Worm (Caenorhabditis elegans) whole organism, young adult: ENCODE data around the gene hil-3.

Experiments used
- B0336.3 ChIP-seq: fragments of 200-800 bp; sonication (Bioruptor generic); IDR thresholded peaks from 2 replicates; pipeline ENCODE4 v1.3.6; 2022; ENCODE audit warnings: missing genetic modification characterization, missing compliant biosample characterization
- C17E4.6 ChIP-seq: fragments of 200-800 bp; sonication (Bioruptor generic); IDR thresholded peaks from 2 replicates; pipeline ENCODE4 v1.3.6; 2022; ENCODE audit warnings: missing genetic modification reagents, missing genetic modification characterization, missing compliant biosample characterization
- F10E7.11 ChIP-seq: sonication (generic microtip); optimal IDR thresholded peaks from 2 replicates; lab custom pipeline; 2017; ENCODE audit warnings: mild to moderate bottlenecking, missing genetic modification characterization, moderate library complexity, missing compliant biosample characterization
- F37B4.10 ChIP-seq: fragments of 200-800 bp; sonication (Bioruptor generic); IDR thresholded peaks from 2 replicates; pipeline ENCODE4 v1.3.6; 2022; ENCODE audit warnings: missing genetic modification characterization, missing compliant biosample characterization
- F55B11.4 ChIP-seq: sonication (generic microtip); optimal IDR thresholded peaks from 2 replicates; lab custom pipeline; 2016; ENCODE audit warnings: missing compliant biosample characterization, missing genetic modification characterization, borderline replicate concordance; ENCODE audit not compliant: insufficient read depth
- K12H6.12 ChIP-seq: fragments of 200-800 bp; sonication (Bioruptor generic); optimal IDR thresholded peaks from 2 replicates; lab custom pipeline; 2018; ENCODE audit warnings: mild to moderate bottlenecking, missing genetic modification characterization, missing compliant biosample characterization
- T07F8.4 ChIP-seq: sonication (generic microtip); optimal IDR thresholded peaks from 2 replicates; lab custom pipeline; 2016; ENCODE audit warnings: mild to moderate bottlenecking, missing genetic modification characterization, moderate library complexity, missing compliant biosample characterization
- Y53G8AR.9 ChIP-seq: fragments of 200-800 bp; sonication (Bioruptor generic); conservative IDR thresholded peaks from 2 replicates; pipeline ENCODE4 v1.3.6; 2022; ENCODE audit warnings: missing genetic modification reagents, missing genetic modification characterization, missing compliant biosample characterization
- Y95B8A.8 ChIP-seq: fragments of 200-800 bp; sonication (Bioruptor generic); IDR thresholded peaks from 2 replicates; pipeline ENCODE4 v1.3.6; 2022; ENCODE audit warnings: missing genetic modification reagents, missing genetic modification characterization, missing compliant biosample characterization
- aptf-2 ChIP-seq: fragments of 200-800 bp; sonication (Bioruptor generic); conservative IDR thresholded peaks from 2 replicates; pipeline ENCODE4 v1.3.6; 2022; ENCODE audit warnings: missing genetic modification reagents, missing genetic modification characterization, missing compliant biosample characterization
- ccch-3 ChIP-seq: fragments of 200-800 bp; sonication (Bioruptor generic); optimal IDR thresholded peaks from 2 replicates; lab custom pipeline; 2018; ENCODE audit warnings: mild to moderate bottlenecking, missing genetic modification characterization, missing compliant biosample characterization
- cebp-1 ChIP-seq, 2 experiments: fragments of 200-800 bp in 1 of 2; sonication (Bioruptor generic) in 1 of 2; sonication (generic microtip) in 1 of 2; IDR thresholded peaks in 1 of 2; optimal IDR thresholded peaks in 1 of 2; 2 replicates each; pipeline versions ENCODE4 v1.3.6 to Lab custom; 2017 to 2022; ENCODE audit warnings: missing compliant biosample characterization in 2 of 2, missing genetic modification characterization in 2 of 2, mild to moderate bottlenecking in 1 of 2, missing genetic modification reagents in 1 of 2, moderate library complexity in 1 of 2
- cebp-2 ChIP-seq: fragments of 200-800 bp; sonication (Bioruptor generic); IDR thresholded peaks from 2 replicates; pipeline ENCODE4 v1.3.6; 2022; ENCODE audit warnings: missing genetic modification characterization, missing compliant biosample characterization
- ceh-100 ChIP-seq: fragments of 200-800 bp; sonication (Bioruptor generic); IDR thresholded peaks from 2 replicates; pipeline ENCODE4 v1.3.6; 2022; ENCODE audit warnings: missing genetic modification reagents, missing genetic modification characterization, missing compliant biosample characterization
- ceh-27 ChIP-seq: fragments of 200-800 bp; sonication (Bioruptor generic); optimal IDR thresholded peaks from 2 replicates; lab custom pipeline; 2018; ENCODE audit warnings: mild to moderate bottlenecking, missing genetic modification characterization, moderate library complexity, missing compliant biosample characterization
- ceh-40 ChIP-seq: fragments of 200-800 bp; sonication (Bioruptor generic); IDR thresholded peaks from 2 replicates; pipeline ENCODE4 v1.3.6; 2022; ENCODE audit warnings: missing genetic modification characterization, missing compliant biosample characterization
- ceh-58 ChIP-seq: fragments of 200-800 bp; sonication (Bioruptor generic); IDR thresholded peaks from 2 replicates; pipeline ENCODE4 v1.3.6; 2022; ENCODE audit warnings: missing genetic modification characterization, missing compliant biosample characterization
- egl-44 ChIP-seq: fragments of 200-800 bp; sonication (Bioruptor generic); IDR thresholded peaks from 2 replicates; pipeline ENCODE4 v1.3.6; 2022; ENCODE audit warnings: missing genetic modification reagents, missing genetic modification characterization, missing compliant biosample characterization
- egrh-3 ChIP-seq: fragments of 200-800 bp; sonication (Bioruptor generic); IDR thresholded peaks from 2 replicates; pipeline ENCODE4 v1.3.6; 2022; ENCODE audit warnings: missing genetic modification reagents, missing genetic modification characterization, missing compliant biosample characterization
- ets-4 ChIP-seq: fragments of 200-800 bp; sonication (Bioruptor generic); optimal IDR thresholded peaks from 2 replicates; lab custom pipeline; 2018; ENCODE audit warnings: mild to moderate bottlenecking, missing genetic modification characterization, missing compliant biosample characterization
- hmg-1.2 ChIP-seq: fragments of 200-800 bp; sonication (Bioruptor generic); IDR thresholded peaks from 2 replicates; pipeline ENCODE4 v1.3.6; 2022; ENCODE audit warnings: missing genetic modification reagents, missing genetic modification characterization, missing compliant biosample characterization
- hmg-20 ChIP-seq: fragments of 200-800 bp; sonication (Bioruptor generic); IDR thresholded peaks from 2 replicates; pipeline ENCODE4 v1.3.6; 2022; ENCODE audit warnings: missing genetic modification reagents, missing genetic modification characterization, missing compliant biosample characterization
- lir-1 ChIP-seq: fragments of 200-800 bp; sonication (Bioruptor generic); conservative IDR thresholded peaks from 2 replicates; pipeline ENCODE4 v1.3.6; 2022; ENCODE audit warnings: missing genetic modification reagents, missing genetic modification characterization, missing compliant biosample characterization
- mel-28 ChIP-seq: sonication (generic microtip); optimal IDR thresholded peaks from 2 replicates; lab custom pipeline; 2016; ENCODE audit warnings: borderline replicate concordance, mild to moderate bottlenecking, missing genetic modification characterization, missing compliant biosample characterization
- mes-4 ChIP-seq: sonication (generic microtip); optimal IDR thresholded peaks from 2 replicates; lab custom pipeline; 2016; ENCODE audit warnings: missing genotype, missing genetic modification characterization, missing compliant biosample characterization
- nhr-27 ChIP-seq: fragments of 200-800 bp; sonication (Bioruptor generic); optimal IDR thresholded peaks from 2 replicates; lab custom pipeline; 2018; ENCODE audit warnings: mild to moderate bottlenecking, missing genetic modification characterization, moderate library complexity, missing compliant biosample characterization
- nhr-90 ChIP-seq: sonication (generic microtip); optimal IDR thresholded peaks from 2 replicates; lab custom pipeline; 2016; ENCODE audit warnings: missing genotype, mild to moderate bottlenecking, missing genetic modification characterization, missing compliant biosample characterization
- pbrm-1 ChIP-seq: fragments of 200-800 bp; sonication (Bioruptor generic); IDR thresholded peaks from 2 replicates; pipeline ENCODE4 v1.3.6; 2022; ENCODE audit warnings: missing genetic modification reagents, missing genetic modification characterization, missing compliant biosample characterization
- rcor-1 ChIP-seq: fragments of 200-800 bp; sonication (Bioruptor generic); IDR thresholded peaks from 2 replicates; pipeline ENCODE4 v1.3.6; 2022; ENCODE audit warnings: missing genetic modification reagents, missing genetic modification characterization, missing compliant biosample characterization
- sdz-38 ChIP-seq: sonication (generic microtip); optimal IDR thresholded peaks from 2 replicates; lab custom pipeline; 2016; ENCODE audit warnings: missing genotype, missing genetic modification characterization, missing compliant biosample characterization
- snpc-1.1 ChIP-seq: sonication (generic microtip); optimal IDR thresholded peaks from 2 replicates; lab custom pipeline; 2017; ENCODE audit warnings: missing genetic modification characterization, mild to moderate bottlenecking, missing compliant biosample characterization, antibody characterized with exemption, moderate library complexity, missing genotype, missing genetic modification reagents; ENCODE audit not compliant: insufficient read depth
- snpc-4 ChIP-seq, 5 experiments: fragments of 150-350 bp in 1 of 5; sonication (generic microtip) in 4 of 5; optimal IDR thresholded peaks; 2 replicates each; lab custom pipeline; 2014 to 2018; ENCODE audit warnings: missing genetic modification characterization in 5 of 5, missing biosample characterization in 3 of 5, antibody characterized with exemption in 2 of 5, mild to moderate bottlenecking in 2 of 5, missing compliant biosample characterization in 2 of 5, missing genotype in 2 of 5, moderate library complexity in 2 of 5, missing genetic modification reagents in 1 of 5
- somi-1 ChIP-seq: fragments of 200-800 bp; sonication (Bioruptor generic); optimal IDR thresholded peaks from 2 replicates; lab custom pipeline; 2018; ENCODE audit warnings: mild to moderate bottlenecking, missing genetic modification characterization, missing compliant biosample characterization
- sptf-2 ChIP-seq: fragments of 200-800 bp; sonication (Bioruptor generic); optimal IDR thresholded peaks from 2 replicates; lab custom pipeline; 2018; ENCODE audit warnings: mild to moderate bottlenecking, missing genetic modification characterization, missing compliant biosample characterization
- tlf-1 ChIP-seq: fragments of 200-800 bp; sonication (Bioruptor generic); optimal IDR thresholded peaks from 2 replicates; lab custom pipeline; 2018; ENCODE audit warnings: mild to moderate bottlenecking, missing genetic modification characterization, missing compliant biosample characterization
- zfh-2 ChIP-seq: fragments of 200-800 bp; sonication (Bioruptor generic); conservative IDR thresholded peaks from 2 replicates; pipeline ENCODE4 v1.3.6; 2022; ENCODE audit warnings: missing genetic modification reagents, missing genetic modification characterization, missing compliant biosample characterization
- ztf-3 ChIP-seq: fragments of 200-800 bp; sonication (Bioruptor generic); optimal IDR thresholded peaks from 2 replicates; lab custom pipeline; 2018; ENCODE audit warnings: mild to moderate bottlenecking, missing genetic modification characterization, missing compliant biosample characterization

hil-3 gene

ce11 chrX:8201210-8201609 is 42.2 kb downstream of the hil-3 start:
- TF ChIP-seq rcor-1 (no peak), tlf-1 (GFP tag; lab: Kevin White, UChicago) (no peak), ceh-100 (GFP tag; lab: Robert Waterston, UW) (no peak), ceh-27 (peak; percentile 23)
- TF ChIP-seq, all 124 proteins: peak for 1

ce11 chrX:8203684-8204083 is 44.7 kb downstream of the hil-3 start, which contains the start of gene C17H11.6:
C17H11.6 (minus strand) TSS chrX:8203784.
- TF ChIP-seq somi-1 (GFP tag; lab: Kevin White, UChicago) (no peak), K12H6.12 (no peak), ceh-40 (no peak), ets-4 (GFP tag; lab: Kevin White, UChicago) (no peak), C17E4.6 (GFP tag; lab: Robert Waterston, UW) (no peak), ceh-100 (GFP tag; lab: Robert Waterston, UW) (no peak), lir-1 (GFP tag; lab: Robert Waterston, UW) (no peak), ztf-3 (GFP tag; lab: Kevin White, UChicago) (no peak), Y95B8A.8 (GFP tag; lab: Robert Waterston, UW) (no peak), pbrm-1 (GFP tag; lab: Robert Waterston, UW) (no peak), cebp-1 (GFP tag; IDR thresholded peaks at IDR 0.05; lab: Robert Waterston, UW) (no peak), cebp-1 (tag; optimal IDR thresholded peaks at IDR 0.05; lab: Kevin White, UChicago) (no peak), sdz-38 (tag; lab: Kevin White, UChicago) (no peak), snpc-4 (GFP tag; optimal IDR thresholded peaks at IDR 0.05; lab: Kevin White, UChicago) (no peak), snpc-4 (tag; optimal IDR thresholded peaks at IDR 0.05; lab: Kevin White, UChicago) (no peak), cebp-2 (GFP tag; lab: Robert Waterston, UW) (no peak), sptf-2 (GFP tag; lab: Kevin White, UChicago) (no peak), mel-28 (tag; lab: Kevin White, UChicago) (no peak), egrh-3 (no peak), F37B4.10 (GFP tag; lab: Robert Waterston, UW) (no peak)
- TF ChIP-seq, all 124 proteins: peak for 0

- no peak for TF ChIP-seq T07F8.4 (tag; lab: Kevin White, UChicago)
- TF ChIP-seq snpc-1.1 (tag; lab: Kevin White, UChicago) = no peak
- no peak for TF ChIP-seq aptf-2
- TF ChIP-seq nhr-90 (tag; lab: Kevin White, UChicago) = no peak
- TF ChIP-seq hmg-1.2 (GFP tag; lab: Robert Waterston, UW) = no peak
- TF ChIP-seq mes-4 = no peak
- no peak for TF ChIP-seq F55B11.4 (tag; lab: Kevin White, UChicago)
- no peak for TF ChIP-seq B0336.3 (GFP tag; lab: Robert Waterston, UW)
- TF ChIP-seq zfh-2 = no peak
- TF ChIP-seq ceh-27 = no peak
- TF ChIP-seq nhr-27 = no peak
- no peak for TF ChIP-seq ccch-3
- TF ChIP-seq F10E7.11 (tag; lab: Kevin White, UChicago) = no peak
- no peak for TF ChIP-seq ceh-58 (GFP tag; lab: Robert Waterston, UW)
- no peak for TF ChIP-seq Y53G8AR.9
- TF ChIP-seq egl-44 (GFP tag; lab: Robert Waterston, UW) = no peak
- no peak for TF ChIP-seq hmg-20
- TF ChIP-seq, all 124 proteins: peak for 0
These were observed 45.5 kb downstream of the hil-3 start for ce11 chrX:8204475-8204874.
